Worm (Caenorhabditis elegans) whole organism, young adult: Measurements from ENCODE around the gene jac-1.

Experiments used
- F33H1.4 ChIP-seq: fragments of 200-800 bp; sonication (Bioruptor generic); IDR thresholded peaks from 2 replicates; pipeline ENCODE4 v1.3.6; 2022; ENCODE audit warnings: missing genetic modification reagents, missing genetic modification characterization, missing compliant biosample characterization
- ama-1 ChIP-seq, 3 experiments: fragments of 150-350 bp in 1 of 3; sonication (generic microtip) in 2 of 3; optimal IDR thresholded peaks; 2 replicates each; lab custom pipeline; 2014 to 2018; ENCODE audit warnings: missing biosample characterization in 2 of 3, missing genetic modification characterization in 2 of 3, missing genetic modification reagents in 2 of 3
- bed-2 ChIP-seq: fragments of 200-800 bp; sonication (Bioruptor generic); IDR thresholded peaks from 2 replicates; pipeline ENCODE4 v1.3.6; 2022; ENCODE audit warnings: missing genetic modification reagents, missing genetic modification characterization, missing compliant biosample characterization
- lsl-1 ChIP-seq: fragments of 200-800 bp; sonication (Bioruptor generic); optimal IDR thresholded peaks from 2 replicates; lab custom pipeline; 2018; ENCODE audit warnings: mild to moderate bottlenecking, missing genetic modification characterization, moderate library complexity, missing compliant biosample characterization
- madf-10 ChIP-seq: sonication (generic microtip); optimal IDR thresholded peaks from 2 replicates; lab custom pipeline; 2016; ENCODE audit warnings: mild to moderate bottlenecking, missing genetic modification characterization, missing compliant biosample characterization
- mcd-1 ChIP-seq: fragments of 200-800 bp; sonication (Bioruptor generic); IDR thresholded peaks from 2 replicates; pipeline ENCODE4 v1.3.6; 2022; ENCODE audit warnings: missing genetic modification reagents, missing genetic modification characterization, missing compliant biosample characterization
- nhr-120 ChIP-seq: fragments of 200-800 bp; sonication (Bioruptor generic); IDR thresholded peaks from 2 replicates; pipeline ENCODE4 v1.3.6; 2022; ENCODE audit warnings: missing genetic modification characterization, missing compliant biosample characterization
- nhr-27 ChIP-seq: fragments of 200-800 bp; sonication (Bioruptor generic); optimal IDR thresholded peaks from 2 replicates; lab custom pipeline; 2018; ENCODE audit warnings: mild to moderate bottlenecking, missing genetic modification characterization, moderate library complexity, missing compliant biosample characterization
- xnd-1 ChIP-seq: sonication (generic microtip); optimal IDR thresholded peaks from 2 replicates; lab custom pipeline; 2016; ENCODE audit warnings: missing genotype, missing genetic modification reagents, missing genetic modification characterization, missing compliant biosample characterization

DNA sequence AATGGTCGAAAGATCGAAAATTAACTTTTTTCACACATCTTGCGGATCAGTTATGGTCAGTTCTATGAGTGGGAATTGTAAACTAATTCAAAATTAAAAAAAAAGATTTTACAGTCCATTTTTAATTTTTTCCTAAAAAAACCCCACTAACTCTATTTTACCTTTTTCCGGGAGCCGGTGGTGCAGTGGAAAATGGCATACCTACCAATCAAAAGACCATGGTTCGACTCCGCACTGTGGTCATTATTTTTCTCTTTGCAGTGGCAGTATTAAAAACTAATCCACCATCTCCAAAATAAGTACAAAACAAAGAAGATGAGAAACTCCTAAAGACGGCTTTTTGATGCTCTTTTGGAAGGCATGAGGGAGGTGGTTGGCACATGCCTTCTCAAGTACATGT, 9.4 kb upstream of the jac-1 start:
- TF ChIP-seq ama-1 (optimal IDR thresholded peaks at IDR 0.05; lab: Kevin White, UChicago) (no peak), ama-1 (GFP tag; optimal IDR thresholded peaks at IDR 0.05; lab: Kevin White, UChicago) (no peak), nhr-27 (tag; lab: Kevin White, UChicago) (no peak), madf-10 (tag; lab: Kevin White, UChicago) (no peak), mcd-1 (GFP tag; lab: Robert Waterston, UW) (no peak), xnd-1 (no peak), F33H1.4 (GFP tag; lab: Robert Waterston, UW) (no peak), bed-2 (GFP tag; lab: Robert Waterston, UW) (no peak), lsl-1 (GFP tag; lab: Kevin White, UChicago) (no peak), nhr-120 (GFP tag; lab: Robert Waterston, UW) (no peak)
